Fruit fly (Drosophila melanogaster): ENCODE data around the gene CG32298.

dm6 chr3L:2409289-2409688 is 18.5 kb upstream of the CG32298 start:
- TF ChIP-seq CTCF (optimal IDR thresholded peaks at IDR 0.05) = peak; percentile 82 to 93
- TF ChIP-seq CG8478 (optimal IDR thresholded peaks at IDR 0.05) = no peak
